Worm (Caenorhabditis elegans) whole organism, midembryonic: Measurements from ENCODE around the gene ife-2.
A peak's percentile ranks its signal among the peaks of the same experiment; 100 is the strongest.

Source experiments
- T22C8.4 ChIP-seq: fragments of 200-800 bp; sonication (Bioruptor generic); IDR thresholded peaks from 2 replicates; pipeline ENCODE4 v1.3.6; 2022; ENCODE audit warnings: missing genetic modification characterization, missing compliant biosample characterization
- cog-1 ChIP-seq: sonication (generic microtip); optimal IDR thresholded peaks from 2 replicates; lab custom pipeline; 2016; ENCODE audit warnings: missing genetic modification characterization, missing compliant biosample characterization
- flt-1 ChIP-seq: fragments of 200-800 bp; sonication (Bioruptor generic); IDR thresholded peaks from 2 replicates; pipeline ENCODE4 v1.3.6; 2022; ENCODE audit warnings: missing genetic modification characterization, missing compliant biosample characterization
- klf-2 ChIP-seq: fragments of 200-800 bp; sonication (Bioruptor generic); conservative IDR thresholded peaks from 2 replicates; pipeline ENCODE4 v1.3.6; 2022; ENCODE audit warnings: missing genetic modification reagents, missing genetic modification characterization, missing compliant biosample characterization
- med-1 ChIP-seq: sonication (generic microtip); optimal IDR thresholded peaks from 2 replicates; lab custom pipeline; 2017; ENCODE audit warnings: missing genetic modification characterization, mild to moderate bottlenecking, missing compliant biosample characterization, antibody characterized with exemption, missing genetic modification reagents; ENCODE audit not compliant: insufficient read depth
- ref-1 ChIP-seq: fragments of 200-800 bp; sonication (Bioruptor generic); conservative IDR thresholded peaks from 2 replicates; pipeline ENCODE4 v1.3.6; 2022; ENCODE audit warnings: missing genetic modification reagents, missing genetic modification characterization, missing compliant biosample characterization
- tab-1 ChIP-seq: fragments of 200-800 bp; sonication (Bioruptor generic); IDR thresholded peaks from 2 replicates; pipeline ENCODE4 v1.3.6; 2022; ENCODE audit warnings: missing genetic modification characterization, missing compliant biosample characterization
- ztf-23 ChIP-seq: fragments of 200-800 bp; sonication (Bioruptor generic); IDR thresholded peaks from 2 replicates; pipeline ENCODE4 v1.3.6; 2022; ENCODE audit warnings: missing genetic modification reagents, missing genetic modification characterization, missing compliant biosample characterization
- ztf-29 ChIP-seq: fragments of 200-800 bp; sonication (Bioruptor generic); IDR thresholded peaks from 2 replicates; pipeline ENCODE4 v1.3.6; 2022; ENCODE audit warnings: missing genetic modification reagents, missing genetic modification characterization, missing compliant biosample characterization

Gene ife-2

DNA sequence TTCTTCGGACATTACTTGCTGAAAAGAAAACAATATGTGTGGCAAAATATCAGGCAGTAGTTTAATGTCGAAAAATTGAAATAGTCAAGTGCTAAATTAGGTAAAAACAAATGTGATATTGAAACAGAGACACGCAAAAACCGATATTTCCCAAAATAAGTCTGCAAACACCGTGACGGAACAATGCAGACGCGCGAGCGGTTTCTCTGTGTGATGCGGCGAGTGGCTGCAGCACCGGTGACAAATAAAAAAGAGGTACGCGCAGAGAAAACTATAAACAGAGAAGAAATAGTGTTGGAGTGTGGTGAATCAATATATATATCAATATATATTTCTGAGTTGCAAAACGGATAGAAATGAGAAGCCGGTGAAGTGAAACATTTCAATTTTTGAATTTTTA, at the start of gene ife-2:
TSS of gene ife-2 (minus strand) at position 18 of the 400 bp plus-strand sequence.
- TF ChIP-seq med-1 (GFP tag; lab: Kevin White, UChicago) (no peak), cog-1 (tag; lab: Kevin White, UChicago) (peak; percentile 44)

DNA sequence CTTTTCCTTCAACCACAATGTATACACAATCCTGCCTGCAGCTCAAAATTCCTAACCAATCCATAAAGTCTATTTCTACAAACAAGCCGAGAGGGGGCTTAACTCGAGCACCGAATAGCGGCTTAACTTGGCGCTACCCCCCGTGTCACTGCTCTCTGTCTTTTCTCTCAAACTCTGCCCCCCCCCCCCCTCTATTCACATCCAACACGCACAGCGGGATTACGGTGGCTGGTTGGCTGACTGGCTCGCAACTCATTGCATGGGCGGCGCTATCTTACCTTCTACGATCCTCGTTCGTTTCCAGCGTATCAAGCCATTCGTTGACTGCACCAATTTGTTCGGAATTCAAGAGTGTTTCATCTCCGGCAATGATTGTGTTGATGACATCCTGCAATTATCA, 49.1 kb upstream of the ife-2 start:
- TF ChIP-seq T22C8.4 (GFP tag; lab: Robert Waterston, UW): no peak
- 0 out of 2 replicates have a peak, but pooled peaks have one; percentile 22 for TF ChIP-seq ztf-29

DNA sequence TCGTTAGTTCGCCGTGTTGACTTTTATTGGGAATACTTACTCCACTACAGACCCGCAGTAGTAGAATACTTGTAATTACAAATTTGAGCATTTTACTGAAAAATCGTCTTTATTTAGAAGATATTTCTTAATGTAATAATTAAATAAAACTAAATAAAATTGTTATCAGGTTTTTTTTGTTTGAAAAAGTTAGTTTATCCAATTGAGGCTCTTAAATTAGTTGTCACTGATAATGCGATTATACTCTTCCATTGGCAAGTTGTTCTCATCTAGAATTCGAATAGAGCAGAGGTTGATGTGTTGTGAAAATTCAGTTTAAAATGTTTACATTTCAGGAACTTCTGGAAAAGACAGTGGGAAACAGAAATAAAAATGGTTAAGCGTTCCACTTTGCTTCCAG, 43.0 kb upstream of the ife-2 start, which contains the start of gene ZK1193.2:
TSS of gene ZK1193.2 (minus strand) at position 101 of the 400 bp plus-strand sequence.
- no peak for TF ChIP-seq ref-1 (GFP tag; lab: Robert Waterston, UW)
- no peak for TF ChIP-seq cog-1 (tag; lab: Kevin White, UChicago)
- no peak for TF ChIP-seq flt-1 (GFP tag; lab: Robert Waterston, UW)
- TF ChIP-seq tab-1 (GFP tag; lab: Robert Waterston, UW): no peak

DNA sequence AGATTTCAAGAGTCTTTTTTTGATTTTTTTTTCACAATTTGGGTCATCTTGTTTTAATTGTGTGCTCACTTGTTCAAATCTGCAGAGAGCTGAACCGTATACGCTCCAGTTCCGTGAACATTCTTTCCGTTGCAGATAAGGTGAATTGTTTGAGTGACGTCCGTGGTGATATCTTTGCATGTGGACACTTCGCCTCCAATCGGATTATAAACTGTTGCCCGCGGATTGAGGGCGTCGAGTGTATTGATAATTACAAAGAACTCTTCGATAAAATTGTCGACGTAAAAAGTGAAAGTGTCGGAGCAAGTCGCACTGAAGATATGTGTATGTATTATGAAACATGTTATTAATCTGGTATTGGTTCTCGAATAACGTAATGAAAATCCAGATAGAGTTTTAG, 41.2 kb upstream of the ife-2 start:
- TF ChIP-seq cog-1 (tag; lab: Kevin White, UChicago): no peak
- TF ChIP-seq ztf-29: no peak
- no peak for TF ChIP-seq T22C8.4 (GFP tag; lab: Robert Waterston, UW)
- TF ChIP-seq klf-2 (GFP tag; lab: Robert Waterston, UW): no peak
- no peak for TF ChIP-seq tab-1 (GFP tag; lab: Robert Waterston, UW)
- no peak for TF ChIP-seq ref-1 (GFP tag; lab: Robert Waterston, UW)
- TF ChIP-seq ztf-23: no peak
- TF ChIP-seq med-1 (GFP tag; lab: Kevin White, UChicago): no peak
- no peak for TF ChIP-seq flt-1 (GFP tag; lab: Robert Waterston, UW)

DNA sequence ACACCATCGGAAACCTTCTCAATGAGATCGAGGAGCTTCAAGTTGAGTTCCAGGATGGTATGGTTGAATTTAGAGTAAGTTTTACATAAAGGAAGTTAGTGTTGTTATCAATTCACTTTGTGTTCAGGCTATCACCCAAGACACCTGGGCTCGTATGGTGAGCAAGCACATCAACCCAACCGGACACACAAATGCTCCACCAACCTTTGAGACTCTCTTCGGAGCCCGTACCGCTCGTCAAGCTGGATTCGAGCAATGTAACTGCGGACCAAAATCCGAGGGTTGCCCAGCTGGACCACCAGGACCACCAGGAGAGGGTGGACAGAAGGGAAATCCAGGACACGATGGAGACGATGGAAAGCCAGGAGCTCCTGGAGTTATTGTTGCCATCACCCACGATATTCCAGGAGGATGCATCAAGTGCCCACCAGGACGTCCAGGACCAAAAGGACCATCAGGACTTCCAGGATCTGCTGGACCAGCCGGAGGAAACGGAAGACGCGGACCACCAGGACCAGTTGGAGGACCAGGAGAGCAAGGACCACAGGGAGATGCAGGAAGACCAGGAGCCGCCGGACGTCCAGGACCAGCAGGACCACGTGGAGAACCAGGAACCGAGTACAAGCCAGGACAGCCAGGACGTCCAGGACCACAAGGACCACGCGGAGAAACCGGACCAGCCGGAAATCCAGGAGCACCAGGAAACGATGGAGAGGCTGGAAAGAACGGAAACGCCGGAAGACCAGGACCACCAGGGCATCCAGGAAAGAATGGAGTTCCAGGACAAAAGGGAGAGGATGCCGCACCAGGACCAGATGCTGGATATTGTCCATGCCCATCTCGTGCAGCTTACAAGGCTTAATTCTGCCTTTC, 39.5 kb upstream of the ife-2 start:
- no peak for TF ChIP-seq ztf-29
- TF ChIP-seq ztf-23: no peak
- TF ChIP-seq ref-1 (GFP tag; lab: Robert Waterston, UW): no peak
- TF ChIP-seq med-1 (GFP tag; lab: Kevin White, UChicago): no peak
- no peak for TF ChIP-seq cog-1 (tag; lab: Kevin White, UChicago)
- no peak for TF ChIP-seq tab-1 (GFP tag; lab: Robert Waterston, UW)
- no peak for TF ChIP-seq klf-2 (GFP tag; lab: Robert Waterston, UW)
- no peak for TF ChIP-seq flt-1 (GFP tag; lab: Robert Waterston, UW)
- TF ChIP-seq T22C8.4 (GFP tag; lab: Robert Waterston, UW): no peak

DNA sequence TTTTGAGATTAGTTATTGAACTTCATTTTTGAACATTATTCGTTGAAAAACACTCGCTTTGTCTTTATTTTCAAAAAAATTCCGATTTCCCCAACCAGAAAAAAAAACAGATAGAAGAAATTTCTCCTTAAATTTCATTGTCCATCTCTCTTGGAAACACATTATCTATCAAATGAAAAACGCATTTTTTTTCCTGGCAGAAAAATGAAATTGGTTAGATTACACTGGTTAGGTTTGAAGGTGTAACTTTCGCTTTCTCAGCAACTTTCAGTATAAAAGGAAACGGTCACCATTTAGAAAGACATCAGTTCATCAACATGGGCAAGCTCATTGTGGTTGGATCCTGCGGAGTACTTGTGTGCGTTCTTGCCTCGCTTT, 38.9 kb upstream of the ife-2 start, which contains the start of gene col-19:
TSS of gene col-19 (plus strand) at position 301 of the 378 bp plus-strand sequence.
- TF ChIP-seq cog-1 (tag; lab: Kevin White, UChicago): no peak
- no peak for TF ChIP-seq T22C8.4 (GFP tag; lab: Robert Waterston, UW)
- TF ChIP-seq ztf-29: no peak
- TF ChIP-seq ztf-23: no peak
- TF ChIP-seq klf-2 (GFP tag; lab: Robert Waterston, UW): no peak
- no peak for TF ChIP-seq tab-1 (GFP tag; lab: Robert Waterston, UW)
- no peak for TF ChIP-seq ref-1 (GFP tag; lab: Robert Waterston, UW)
- TF ChIP-seq med-1 (GFP tag; lab: Kevin White, UChicago): no peak
- TF ChIP-seq flt-1 (GFP tag; lab: Robert Waterston, UW): no peak

DNA sequence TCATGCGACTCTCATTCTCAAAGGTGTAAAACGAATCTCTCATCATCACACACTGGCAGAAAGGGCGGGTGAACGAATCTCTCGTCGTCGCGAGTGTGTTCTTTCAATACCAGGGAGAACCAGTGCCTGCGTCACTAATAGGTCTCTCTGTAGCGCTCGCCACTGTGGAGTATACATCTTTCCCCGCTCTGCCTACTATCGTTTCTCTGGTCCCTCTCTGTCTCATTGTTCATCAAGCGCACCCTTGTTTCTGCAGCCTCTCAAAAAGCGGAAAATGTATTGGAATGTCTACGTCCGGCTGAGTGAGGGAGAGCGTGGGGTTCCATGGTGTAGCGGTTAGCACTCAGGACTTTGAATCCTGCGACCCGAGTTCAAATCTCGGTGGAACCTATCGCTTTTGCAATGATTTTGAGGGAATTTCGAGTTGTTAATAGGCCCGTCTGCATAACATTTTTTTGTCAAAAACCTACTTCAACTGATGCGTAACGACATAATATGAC, 27.6 kb upstream of the ife-2 start:
- TF ChIP-seq med-1 (GFP tag; lab: Kevin White, UChicago) (peak; percentile 80), ref-1 (GFP tag; lab: Robert Waterston, UW) (peak; percentile 86), T22C8.4 (GFP tag; lab: Robert Waterston, UW) (peak; percentile 82), klf-2 (GFP tag; lab: Robert Waterston, UW) (peak; percentile 94), cog-1 (tag; lab: Kevin White, UChicago) (peak; percentile 94), flt-1 (GFP tag; lab: Robert Waterston, UW) (peak; percentile 96), tab-1 (GFP tag; lab: Robert Waterston, UW) (peak; percentile 86), ztf-29 (peak; percentile 89), ztf-23 (peak; percentile 95)

DNA sequence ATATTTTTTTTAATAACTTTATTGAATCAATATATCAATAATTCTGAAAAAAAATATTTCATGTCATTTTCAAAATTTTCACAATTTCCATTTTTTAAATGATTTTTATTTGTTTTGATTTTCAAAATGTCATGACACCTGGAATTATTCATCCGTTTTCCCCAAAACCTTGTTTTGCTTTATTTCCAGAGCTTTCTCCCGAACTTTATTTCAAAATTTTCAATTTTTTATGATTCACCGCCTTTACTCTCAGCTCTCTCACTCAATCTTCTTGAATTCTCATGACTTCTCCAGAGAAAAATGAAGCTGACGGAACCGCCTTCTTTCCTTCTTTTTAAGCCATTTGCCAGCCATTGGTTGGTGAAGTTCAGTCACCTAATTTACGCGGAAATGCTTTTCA, 22.1 kb upstream of the ife-2 start, which contains the start of gene R04A9.1:
TSS of gene R04A9.1 (plus strand) at position 301 of the 400 bp plus-strand sequence.
- TF ChIP-seq med-1 (GFP tag; lab: Kevin White, UChicago) (no peak), ztf-23 (no peak), ztf-29 (no peak), flt-1 (GFP tag; lab: Robert Waterston, UW) (no peak), cog-1 (tag; lab: Kevin White, UChicago) (no peak), tab-1 (GFP tag; lab: Robert Waterston, UW) (no peak), T22C8.4 (GFP tag; lab: Robert Waterston, UW) (no peak), ref-1 (GFP tag; lab: Robert Waterston, UW) (no peak), klf-2 (GFP tag; lab: Robert Waterston, UW) (no peak)

DNA sequence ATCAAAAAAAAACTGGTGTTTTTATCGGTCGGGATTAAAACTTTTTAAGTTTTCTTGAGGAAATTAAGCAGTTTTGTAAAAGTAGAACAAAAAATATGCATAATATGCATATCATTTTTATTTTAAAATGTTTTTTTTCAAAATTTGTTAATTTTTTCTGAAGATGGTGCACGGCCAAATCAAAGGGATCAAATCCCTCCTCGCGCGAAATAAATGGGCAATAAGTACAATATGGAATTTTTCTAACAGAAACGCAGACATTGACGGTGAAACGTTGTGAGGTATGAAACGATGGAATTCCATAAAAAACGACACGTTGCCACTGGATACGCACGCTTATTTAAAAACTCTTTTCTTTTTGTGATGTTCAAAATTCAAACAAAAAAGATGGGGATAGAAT, 20.4 kb upstream of the ife-2 start:
- TF ChIP-seq ref-1 (GFP tag; lab: Robert Waterston, UW): no peak
- TF ChIP-seq med-1 (GFP tag; lab: Kevin White, UChicago): no peak
- no peak for TF ChIP-seq T22C8.4 (GFP tag; lab: Robert Waterston, UW)
- TF ChIP-seq cog-1 (tag; lab: Kevin White, UChicago): no peak
- TF ChIP-seq klf-2 (GFP tag; lab: Robert Waterston, UW): no peak
- no peak for TF ChIP-seq flt-1 (GFP tag; lab: Robert Waterston, UW)
- TF ChIP-seq ztf-29: no peak
- TF ChIP-seq ztf-23: no peak
- TF ChIP-seq tab-1 (GFP tag; lab: Robert Waterston, UW): no peak
